Worm (Caenorhabditis elegans) whole organism, dauer: ENCODE data around the gene C24H10.3.

Source experiments
- unc-62 ChIP-seq: sonication (generic microtip); optimal IDR thresholded peaks from 2 replicates; lab custom pipeline; 2017; ENCODE audit warnings: missing biosample characterization, missing genetic modification reagents, missing genetic modification characterization

C24H10.3 gene

ce11 chrX:5060756-5061155 lies at the start of gene C24H10.3:
TSS of gene C24H10.3 (plus strand) at chrX:5061056.
- no peak for TF ChIP-seq unc-62 (GFP tag; lab: Kevin White, UChicago)

ce11 chrX:5013826-5014225 lies 47.0 kb upstream of the C24H10.3 start, which contains the start of gene ZC449.7:
TSS of gene ZC449.7 (plus strand) at chrX:5014074.
- no peak for TF ChIP-seq unc-62 (GFP tag; lab: Kevin White, UChicago)

- TF ChIP-seq unc-62 (GFP tag; lab: Kevin White, UChicago), result no peak
Measured at ce11 chrX:5015775-5016174, 45.1 kb upstream of the C24H10.3 start, which contains the start of gene ZC449.8. TSS of gene ZC449.8 (plus strand) at chrX:5016075.

- TF ChIP-seq unc-62 (GFP tag; lab: Kevin White, UChicago), result no peak
Measured at ce11 chrX:5017591-5017990, 43.3 kb upstream of the C24H10.3 start, which contains the start of gene sek-3. TSS of gene sek-3 (plus strand) at chrX:5017891.

DNA sequence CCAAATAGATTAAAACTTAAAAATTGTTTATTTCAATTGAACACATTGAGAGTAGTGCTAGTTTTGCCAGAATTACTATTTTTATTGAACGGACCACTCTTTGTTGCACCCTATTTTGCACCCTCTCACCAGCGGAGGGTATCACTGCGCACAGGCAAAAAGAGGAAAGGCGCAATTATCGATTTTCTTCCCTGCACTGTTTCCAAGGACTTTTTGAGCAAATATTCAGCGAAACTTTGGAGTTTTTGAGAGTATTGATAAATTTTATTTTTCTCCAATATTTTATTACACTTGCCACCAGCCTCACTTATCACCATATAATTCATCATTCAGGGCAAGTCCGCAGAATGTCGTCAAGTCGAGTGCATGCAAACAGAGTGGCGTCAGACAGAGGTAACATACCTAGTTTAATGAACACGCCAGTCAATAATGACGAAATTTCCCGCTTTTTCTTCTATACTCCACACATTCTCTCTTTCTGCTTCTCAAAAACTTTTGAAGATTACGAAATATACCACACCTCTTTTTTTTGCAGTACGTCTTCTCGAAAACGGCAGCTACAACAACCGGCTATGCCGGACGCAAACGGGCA lies 42.7 kb upstream of the C24H10.3 start:
- TF ChIP-seq unc-62 (GFP tag; lab: Kevin White, UChicago), result no peak

DNA sequence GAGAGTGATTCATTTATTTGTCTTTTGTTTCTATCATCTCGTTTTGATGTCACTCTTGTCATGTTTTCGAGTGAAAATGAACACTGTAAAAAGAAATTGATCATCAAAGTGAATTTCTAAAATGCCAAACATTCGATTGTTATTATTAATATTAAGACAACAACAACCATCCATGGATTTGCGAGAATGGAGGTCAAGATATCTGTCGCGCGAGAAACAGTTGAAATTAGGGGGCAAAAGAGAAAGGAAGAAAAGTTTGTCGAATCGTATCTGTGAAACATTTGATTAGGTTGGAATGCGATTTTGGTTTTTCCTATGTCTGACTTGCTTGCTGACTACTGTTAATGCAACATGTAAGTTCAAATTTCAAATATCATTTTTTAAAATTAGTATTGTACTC lies 39.9 kb upstream of the C24H10.3 start, which contains the start of gene ZC449.2:
TSS of gene ZC449.2 (plus strand) at position 290 of the 400 bp plus-strand sequence.
- TF ChIP-seq unc-62 (GFP tag; lab: Kevin White, UChicago), result no peak

DNA sequence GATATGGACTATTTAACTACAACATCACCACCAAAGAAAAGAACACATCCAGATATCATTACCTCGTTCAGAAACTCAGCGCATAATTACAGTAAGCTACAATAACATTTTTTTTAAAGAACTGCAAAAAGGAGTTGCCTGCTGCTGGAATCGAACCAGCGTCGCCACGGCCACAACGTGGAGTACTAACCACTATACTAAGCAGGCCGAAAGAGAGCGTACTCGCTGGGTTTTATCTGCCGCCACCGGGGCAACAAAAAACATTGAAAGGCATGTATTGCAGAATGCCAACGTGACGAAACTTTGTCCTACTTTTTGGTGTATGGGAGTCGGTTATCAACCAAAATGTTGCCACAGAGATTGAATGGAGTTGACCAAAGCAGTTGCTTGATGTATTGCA lies 38.2 kb upstream of the C24H10.3 start:
- no peak for TF ChIP-seq unc-62 (GFP tag; lab: Kevin White, UChicago)

ce11 chrX:5024300-5024699 lies 36.6 kb upstream of the C24H10.3 start, which contains the start of gene ZC449.1:
TSS of gene ZC449.1 (plus strand) at chrX:5024420.
- no peak for TF ChIP-seq unc-62 (GFP tag; lab: Kevin White, UChicago)

DNA sequence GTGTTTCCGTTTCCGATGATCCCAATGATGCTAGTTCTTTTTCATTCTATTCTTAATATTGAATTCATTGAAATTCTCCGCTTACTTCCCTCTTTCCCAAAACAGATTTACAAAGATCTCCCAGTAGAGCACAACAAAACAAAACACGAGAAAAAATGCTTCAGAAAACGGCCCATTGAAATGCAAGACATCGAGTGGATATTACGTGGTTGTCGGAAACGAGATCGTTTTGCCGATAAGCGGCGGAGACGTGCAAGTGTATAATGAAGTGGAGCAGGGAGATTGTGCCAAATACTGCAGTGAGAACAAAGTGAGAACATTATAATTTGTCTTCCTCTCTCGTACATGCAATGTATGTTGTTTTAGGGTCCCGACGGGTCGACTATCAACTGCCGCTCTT lies 34.4 kb upstream of the C24H10.3 start:
- no peak for TF ChIP-seq unc-62 (GFP tag; lab: Kevin White, UChicago)

ce11 chrX:5027923-5028592 lies 32.8 kb upstream of the C24H10.3 start:
- no peak for TF ChIP-seq unc-62 (GFP tag; lab: Kevin White, UChicago)

DNA sequence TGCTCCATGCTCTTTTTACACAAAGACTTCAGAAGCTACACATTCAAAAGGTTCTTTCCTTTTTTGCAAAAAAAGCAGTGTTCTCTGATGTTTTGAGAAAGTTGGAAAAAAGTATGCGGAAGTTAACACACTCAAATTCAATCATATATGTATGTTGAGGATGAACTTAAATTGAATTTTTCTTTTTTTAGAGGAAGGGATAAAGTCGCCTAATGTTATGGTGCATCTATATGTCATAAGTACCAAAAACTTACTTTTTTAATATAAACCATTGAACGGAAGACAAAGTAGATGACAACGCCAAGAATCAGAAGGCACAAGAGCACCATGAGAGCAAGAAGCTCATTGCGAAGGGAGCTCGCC lies 32.3 kb upstream of the C24H10.3 start:
- TF ChIP-seq unc-62 (GFP tag; lab: Kevin White, UChicago), result no peak

DNA sequence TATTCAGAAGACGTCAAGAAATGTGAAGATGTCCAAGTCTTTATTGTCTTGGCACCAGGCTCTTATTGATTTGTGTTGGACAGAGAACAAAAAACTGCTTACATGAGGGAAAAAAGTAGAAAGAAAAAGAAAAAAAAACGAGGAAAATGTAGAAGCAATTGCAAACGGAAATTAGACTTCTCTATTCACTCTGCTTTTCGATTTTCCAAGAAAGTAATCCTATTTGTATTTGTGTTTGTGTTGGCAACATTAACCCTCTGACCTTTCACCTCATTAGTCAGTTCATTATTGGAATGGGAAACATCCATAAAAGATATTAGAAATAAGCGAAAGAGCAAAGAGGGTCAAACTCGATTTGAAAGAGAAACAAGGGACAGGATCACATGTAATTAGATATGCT lies 29.1 kb upstream of the C24H10.3 start:
- no peak for TF ChIP-seq unc-62 (GFP tag; lab: Kevin White, UChicago)

DNA sequence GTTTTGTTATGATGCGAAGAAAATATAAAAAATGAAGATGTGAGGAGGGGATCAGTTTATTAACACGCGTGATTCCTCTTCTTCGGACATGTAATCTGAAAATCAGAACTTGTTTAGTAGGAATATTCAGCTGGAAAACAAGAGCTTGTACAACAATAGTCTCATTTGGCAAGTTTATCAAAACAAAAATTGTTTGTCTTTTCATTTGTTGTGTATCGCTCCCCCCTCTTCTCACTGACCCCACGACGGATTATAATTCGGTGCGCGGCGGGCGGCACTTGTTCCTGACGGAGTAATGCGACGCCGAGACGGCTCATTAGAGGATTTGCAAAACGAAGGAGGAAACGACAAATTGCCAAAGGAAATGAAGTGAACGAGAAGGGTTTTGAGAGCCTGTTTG lies 27.0 kb upstream of the C24H10.3 start, which contains the start of gene ZC449.4:
TSS of gene ZC449.4 (minus strand) at position 101 of the 400 bp plus-strand sequence.
- no peak for TF ChIP-seq unc-62 (GFP tag; lab: Kevin White, UChicago)

- no peak for TF ChIP-seq unc-62 (GFP tag; lab: Kevin White, UChicago)
Measured at ce11 chrX:5037673-5038072, 23.2 kb upstream of the C24H10.3 start, which contains the start of gene ZC449.5. TSS of gene ZC449.5 (minus strand) at chrX:5037773.

DNA sequence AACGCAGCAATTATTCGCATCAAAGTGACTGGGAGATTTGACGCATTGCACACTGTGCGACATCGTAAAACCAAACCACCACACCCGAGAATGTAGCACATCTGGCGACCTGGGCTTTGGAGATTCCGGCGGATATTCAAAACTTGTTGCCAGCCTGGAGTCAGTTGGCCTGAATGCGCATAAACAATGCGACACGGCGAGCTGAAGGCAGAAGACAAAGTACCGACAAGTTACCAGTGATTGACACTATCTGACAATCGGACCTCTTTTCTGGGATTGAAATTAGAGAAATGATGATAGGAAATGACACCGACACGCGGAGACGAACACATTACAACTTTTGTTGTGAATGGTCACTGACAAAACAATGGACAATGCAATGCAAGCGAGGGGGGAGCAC lies 22.0 kb upstream of the C24H10.3 start:
- no peak for TF ChIP-seq unc-62 (GFP tag; lab: Kevin White, UChicago)

DNA sequence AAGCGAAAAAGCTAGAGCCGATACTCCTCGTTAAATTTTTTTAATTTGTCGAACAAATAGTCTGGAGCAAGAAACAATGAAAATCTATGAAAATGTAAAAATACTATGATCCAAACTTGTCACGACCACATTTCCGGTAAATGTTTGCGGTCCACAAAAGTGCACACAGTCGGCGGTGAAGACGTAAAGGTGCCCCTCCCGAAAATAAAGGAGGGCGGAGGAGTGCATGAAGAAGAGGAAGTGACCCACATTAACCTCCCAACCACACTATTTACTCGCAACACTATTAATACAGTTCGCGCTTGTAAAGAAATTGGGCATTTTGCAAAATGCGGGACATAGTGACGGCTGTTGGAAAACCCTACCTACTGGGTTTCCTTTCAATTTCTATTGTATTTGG lies 20.8 kb upstream of the C24H10.3 start:
- TF ChIP-seq unc-62 (GFP tag; lab: Kevin White, UChicago), result no peak

DNA sequence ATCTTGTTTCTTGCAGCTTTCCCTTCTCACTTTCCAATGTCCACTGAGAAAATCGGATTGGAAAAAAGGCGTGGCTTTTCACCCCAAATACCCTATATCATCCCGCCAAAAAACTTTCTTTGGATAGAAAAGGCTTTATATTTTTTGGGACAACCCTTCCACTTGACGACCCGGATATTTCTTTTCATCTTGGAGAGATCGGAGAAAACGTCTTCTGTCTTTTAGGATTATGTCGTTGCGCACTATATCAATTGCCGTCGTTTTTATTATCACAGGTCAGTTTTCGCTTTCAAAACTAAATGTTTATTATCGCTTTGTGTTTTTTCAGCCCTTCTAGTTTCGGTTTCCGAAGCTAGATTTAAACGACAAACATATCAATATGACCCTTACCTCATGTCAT lies 17.0 kb upstream of the C24H10.3 start, which contains the start of gene Y64H9A.2:
TSS of gene Y64H9A.2 (plus strand) at position 90 of the 400 bp plus-strand sequence.
- no peak for TF ChIP-seq unc-62 (GFP tag; lab: Kevin White, UChicago)
